Worm (Caenorhabditis elegans) whole organism, early embryonic: ENCODE results near the gene grl-2.
A peak's percentile ranks its signal among the peaks of the same experiment; 100 is the strongest.

ENCODE experiments used
- B0310.2 ChIP-seq: sonication (generic microtip); optimal IDR thresholded peaks from 2 replicates; lab custom pipeline; 2016; ENCODE audit warnings: mild to moderate bottlenecking, missing genetic modification characterization, missing compliant biosample characterization
- F13C5.2 ChIP-seq: sonication (generic microtip); optimal IDR thresholded peaks from 2 replicates; lab custom pipeline; 2017; ENCODE audit warnings: mild to moderate bottlenecking, missing genetic modification characterization, inconsistent platforms, missing compliant biosample characterization
- aly-1 ChIP-seq: sonication (generic microtip); optimal IDR thresholded peaks from 2 replicates; lab custom pipeline; 2016; ENCODE audit warnings: missing genetic modification characterization, missing compliant biosample characterization
- ama-1 ChIP-seq: fragments of 150-350 bp; optimal IDR thresholded peaks from 2 replicates; lab custom pipeline; 2014
- ceh-13 ChIP-seq: fragments of 200-800 bp; sonication (Bioruptor generic); optimal IDR thresholded peaks from 2 replicates; lab custom pipeline; 2018; ENCODE audit warnings: mild to moderate bottlenecking, missing genetic modification characterization, missing compliant biosample characterization
- ceh-36 ChIP-seq: sonication (generic microtip); optimal IDR thresholded peaks from 2 replicates; lab custom pipeline; 2016; ENCODE audit warnings: missing genetic modification characterization, inconsistent platforms, missing compliant biosample characterization
- ets-7 ChIP-seq: sonication (generic microtip); optimal IDR thresholded peaks from 2 replicates; lab custom pipeline; 2016; ENCODE audit warnings: missing genotype, missing genetic modification characterization, missing compliant biosample characterization
- flt-1 ChIP-seq: fragments of 200-800 bp; sonication (Bioruptor generic); IDR thresholded peaks from 2 replicates; pipeline ENCODE4 v1.3.6; 2022; ENCODE audit warnings: missing genetic modification characterization, missing compliant biosample characterization
- hmbx-1 ChIP-seq: sonication (generic microtip); optimal IDR thresholded peaks from 2 replicates; lab custom pipeline; 2016; ENCODE audit warnings: mild to moderate bottlenecking, missing genetic modification characterization, missing compliant biosample characterization
- hmg-4 ChIP-seq: fragments of 200-800 bp; sonication (Bioruptor generic); optimal IDR thresholded peaks from 2 replicates; lab custom pipeline; 2018; ENCODE audit warnings: mild to moderate bottlenecking, missing genetic modification characterization, missing compliant biosample characterization
- hnd-1 ChIP-seq: sonication (generic microtip); optimal IDR thresholded peaks from 2 replicates; lab custom pipeline; 2016; ENCODE audit warnings: missing genetic modification characterization, missing compliant biosample characterization
- pes-1 ChIP-seq: fragments of 200-800 bp; sonication (Bioruptor generic); IDR thresholded peaks from 2 replicates; pipeline ENCODE4 v1.3.6; 2022; ENCODE audit warnings: missing genetic modification reagents, missing genetic modification characterization, missing compliant biosample characterization
- scrt-1 ChIP-seq: fragments of 200-800 bp; sonication (Bioruptor generic); IDR thresholded peaks from 2 replicates; pipeline ENCODE4 v1.3.6; 2022; ENCODE audit warnings: missing genetic modification characterization, missing compliant biosample characterization
- sea-1 ChIP-seq: fragments of 200-800 bp; sonication (Bioruptor generic); conservative IDR thresholded peaks from 2 replicates; pipeline ENCODE4 v1.3.6; 2022; ENCODE audit warnings: missing genetic modification characterization, missing compliant biosample characterization
- tbx-11 ChIP-seq: fragments of 200-800 bp; sonication (Bioruptor generic); IDR thresholded peaks from 2 replicates; pipeline ENCODE4 v1.3.6; 2022; ENCODE audit warnings: missing genetic modification characterization, missing compliant biosample characterization
- tbx-37 ChIP-seq: fragments of 200-800 bp; sonication (Bioruptor generic); conservative IDR thresholded peaks from 2 replicates; pipeline ENCODE4 v1.3.6; 2022; ENCODE audit warnings: missing genetic modification reagents, missing genetic modification characterization, missing compliant biosample characterization
- tra-4 ChIP-seq: sonication (generic microtip); optimal IDR thresholded peaks from 2 replicates; lab custom pipeline; 2017; ENCODE audit warnings: missing genetic modification characterization, missing compliant biosample characterization

Gene grl-2

DNA sequence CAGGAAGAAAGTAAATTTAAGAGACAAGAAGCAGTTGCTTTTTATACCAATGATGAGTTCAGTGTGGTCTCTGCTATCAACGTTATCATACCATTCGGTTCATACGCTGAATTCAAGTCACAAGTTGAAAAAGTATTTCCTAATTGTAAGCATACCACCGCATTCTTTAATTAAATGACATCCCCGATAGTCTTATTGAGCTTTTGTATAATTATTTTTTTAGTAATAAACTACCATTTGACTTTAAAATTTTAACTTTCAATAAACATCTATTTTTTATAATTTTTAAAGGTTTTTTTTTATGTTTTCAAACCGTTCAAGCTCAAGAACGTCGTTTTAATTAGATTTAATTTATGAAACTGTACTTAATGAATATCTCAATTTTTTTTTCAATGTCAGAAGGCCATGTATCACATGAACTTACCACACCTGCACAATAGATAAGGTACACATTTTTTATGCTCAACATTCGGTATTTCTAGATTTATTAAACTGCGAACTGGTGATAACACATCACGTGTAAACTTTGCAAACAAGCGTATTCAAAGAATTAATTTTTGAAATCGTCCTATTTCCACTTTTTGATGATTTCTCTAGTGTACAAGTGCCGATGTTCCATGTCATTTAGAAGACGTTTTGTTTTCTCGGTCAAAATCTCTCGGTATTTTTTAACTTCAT lies 2.9 kb upstream of the grl-2 start, which contains the start of gene T16G1.4:
TSS of gene T16G1.4 (minus strand) at position 51 of the 678 bp plus-strand sequence.
- TF ChIP-seq tbx-37 (GFP tag; lab: Robert Waterston, UW), result no peak
- no peak for TF ChIP-seq hmbx-1 (tag; lab: Kevin White, UChicago)
- TF ChIP-seq hmg-4 (GFP tag; lab: Kevin White, UChicago), result no peak
- no peak for TF ChIP-seq sea-1 (GFP tag; lab: Robert Waterston, UW)
- no peak for TF ChIP-seq tra-4 (tag; lab: Kevin White, UChicago)
- no peak for TF ChIP-seq hnd-1 (tag; lab: Kevin White, UChicago)
- no peak for TF ChIP-seq pes-1 (GFP tag; lab: Robert Waterston, UW)
- no peak for TF ChIP-seq ets-7
- no peak for TF ChIP-seq tbx-11 (GFP tag; lab: Robert Waterston, UW)
- no peak for TF ChIP-seq aly-1 (tag; lab: Kevin White, UChicago)

DNA sequence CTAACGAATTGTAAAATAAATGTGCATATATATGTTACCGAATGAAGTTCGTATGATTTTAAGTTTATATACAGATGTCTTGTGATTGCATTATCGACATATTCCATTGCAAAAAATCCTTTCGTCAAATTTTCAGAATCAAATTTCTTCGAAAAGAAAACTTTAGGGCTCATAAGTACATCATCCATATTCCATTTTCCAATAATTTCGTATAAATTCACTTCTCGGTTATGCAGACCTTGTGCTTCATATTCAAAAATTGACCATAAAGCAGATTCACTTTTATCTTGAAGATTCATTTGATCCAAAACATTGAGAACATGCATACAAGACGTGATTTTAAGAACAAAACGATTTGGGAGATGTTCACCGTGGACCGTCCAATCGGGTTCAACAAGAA lies 1.5 kb upstream of the grl-2 start:
- TF ChIP-seq B0310.2 (tag; lab: Kevin White, UChicago), result no peak
- TF ChIP-seq hmg-4 (GFP tag; lab: Kevin White, UChicago), result no peak
- TF ChIP-seq tra-4 (tag; lab: Kevin White, UChicago), result no peak
- no peak for TF ChIP-seq ceh-36
- TF ChIP-seq pes-1 (GFP tag; lab: Robert Waterston, UW), result no peak
- no peak for TF ChIP-seq F13C5.2 (tag; lab: Kevin White, UChicago)
- TF ChIP-seq ets-7, result no peak
- no peak for TF ChIP-seq ama-1 (lab: Kevin White, UChicago)

DNA sequence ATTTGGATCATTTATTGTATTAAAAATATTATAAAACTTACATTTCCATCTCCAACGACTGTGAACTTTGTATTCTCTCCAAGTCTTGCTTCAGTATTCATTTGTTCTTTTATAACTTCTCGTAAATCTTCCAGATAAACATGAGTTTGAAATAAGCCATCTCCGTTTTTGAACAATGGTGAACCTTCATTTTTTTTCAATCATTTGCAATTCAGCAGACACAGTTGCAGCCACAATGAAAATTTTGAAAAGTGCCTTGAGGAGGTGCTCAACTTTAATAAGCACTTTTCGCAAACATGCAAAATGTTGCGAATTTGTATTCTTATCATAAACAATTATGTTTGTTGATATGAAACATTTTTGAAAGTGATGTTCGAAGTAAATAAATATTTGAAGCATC lies 646 bp upstream of the grl-2 start, which contains the start of gene T16G1.3:
TSS of gene T16G1.3 (minus strand) at position 101 of the 400 bp plus-strand sequence.
- TF ChIP-seq hnd-1 (tag; lab: Kevin White, UChicago), result no peak
- TF ChIP-seq ceh-36, result no peak
- TF ChIP-seq tra-4 (tag; lab: Kevin White, UChicago), result no peak

DNA sequence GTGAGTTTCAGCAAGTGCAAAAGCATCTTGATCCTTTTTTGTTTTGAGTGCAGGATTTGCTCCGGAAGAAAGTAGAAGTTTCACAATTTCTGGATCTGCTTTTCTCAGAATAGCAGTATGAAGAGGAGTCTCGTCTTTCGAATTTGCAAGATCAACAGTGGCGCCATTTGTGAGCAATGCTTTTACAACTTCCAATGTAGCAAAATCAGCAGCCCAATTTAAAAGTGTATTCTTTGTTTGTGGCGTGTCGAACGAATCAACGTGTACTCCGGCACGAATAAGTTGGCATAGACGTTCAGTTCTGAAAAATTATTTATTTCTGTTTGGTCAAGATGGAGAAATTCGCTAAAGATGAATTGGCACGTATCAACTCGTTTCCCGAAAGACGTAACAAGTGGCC lies 4.7 kb downstream of the grl-2 start, which contains the start of gene T16G1.13:
TSS of gene T16G1.13 (plus strand) at position 301 of the 400 bp plus-strand sequence.
- TF ChIP-seq scrt-1, result no peak
- TF ChIP-seq F13C5.2 (tag; lab: Kevin White, UChicago), result no peak
- TF ChIP-seq aly-1 (tag; lab: Kevin White, UChicago), result no peak
- TF ChIP-seq tbx-11 (GFP tag; lab: Robert Waterston, UW), result no peak
- TF ChIP-seq ceh-36, result no peak
- TF ChIP-seq flt-1 (GFP tag; lab: Robert Waterston, UW), result no peak
- no peak for TF ChIP-seq sea-1 (GFP tag; lab: Robert Waterston, UW)
- TF ChIP-seq B0310.2 (tag; lab: Kevin White, UChicago), result no peak
- TF ChIP-seq ama-1 (lab: Kevin White, UChicago), result no peak
- no peak for TF ChIP-seq hmg-4 (GFP tag; lab: Kevin White, UChicago)
- TF ChIP-seq ceh-13 (GFP tag; lab: Kevin White, UChicago), result no peak
- TF ChIP-seq pes-1 (GFP tag; lab: Robert Waterston, UW), result no peak

DNA sequence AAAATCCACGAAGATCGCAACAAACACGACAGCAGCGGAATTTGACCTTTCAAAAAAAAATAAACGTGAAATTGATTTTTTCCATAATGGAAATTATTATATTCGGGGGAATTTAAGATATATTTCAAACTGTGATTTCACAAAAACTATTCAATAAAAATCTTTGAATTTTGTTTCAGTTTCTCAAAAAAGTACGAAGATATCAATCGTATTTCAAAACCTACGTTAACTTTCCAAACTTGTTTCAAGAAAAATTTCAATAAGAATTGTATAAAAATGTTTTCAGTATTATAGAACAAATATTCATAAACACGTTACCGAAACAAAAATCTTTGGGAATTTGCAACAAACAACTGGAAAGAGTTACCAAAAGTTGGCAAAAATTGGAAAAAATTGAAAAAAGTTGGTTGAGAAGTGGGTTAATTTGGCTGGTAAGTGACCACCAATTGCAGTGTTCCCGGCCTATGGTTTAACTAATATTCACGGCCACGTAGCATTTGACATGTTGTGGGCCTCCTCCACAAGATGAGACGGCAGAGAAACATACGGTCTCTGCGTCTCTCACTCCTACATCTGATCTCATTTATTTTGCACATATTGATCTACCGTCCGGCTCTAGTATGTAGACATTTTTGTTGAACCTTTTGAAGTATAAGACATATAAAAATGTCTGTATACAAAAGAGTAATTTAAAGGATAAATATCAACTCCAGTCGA lies 6.1 kb downstream of the grl-2 start, which contains the start of the genes T16G1.9 and T16G1.18:
TSS of gene T16G1.9 (minus strand) at position 51 of the 717 bp plus-strand sequence.
TSS of gene T16G1.18 (plus strand) at position 493 of the 717 bp plus-strand sequence.
- TF ChIP-seq ama-1 (lab: Kevin White, UChicago), result no peak
- peak; percentile 56 for TF ChIP-seq F13C5.2 (tag; lab: Kevin White, UChicago)

DNA sequence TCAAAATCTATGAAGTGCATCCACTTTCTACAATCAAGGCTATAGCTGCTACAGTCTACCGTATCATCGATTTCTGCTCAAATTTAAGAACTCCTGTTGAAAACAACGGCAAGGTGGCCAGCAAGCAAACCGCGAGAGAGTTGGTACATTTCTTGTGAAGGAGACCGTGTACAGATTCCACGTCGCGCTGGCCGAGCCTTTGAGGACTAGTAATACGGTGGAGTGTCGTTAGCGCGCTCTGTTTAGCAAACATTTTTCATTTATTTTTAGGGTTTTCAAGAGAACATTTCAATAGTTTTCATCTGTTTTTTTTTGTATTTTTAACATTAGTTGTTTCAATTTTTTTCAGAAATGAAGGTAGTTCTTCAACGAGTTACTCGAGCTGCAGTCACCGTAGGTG lies 7.4 kb downstream of the grl-2 start, which contains the start of gene pqn-68:
TSS of gene pqn-68 (plus strand) at position 350 of the 400 bp plus-strand sequence.
- TF ChIP-seq tbx-11 (GFP tag; lab: Robert Waterston, UW), result no peak
- TF ChIP-seq ets-7, result no peak
- no peak for TF ChIP-seq flt-1 (GFP tag; lab: Robert Waterston, UW)
- TF ChIP-seq hmbx-1 (tag; lab: Kevin White, UChicago), result no peak
- TF ChIP-seq tra-4 (tag; lab: Kevin White, UChicago), result no peak
- no peak for TF ChIP-seq sea-1 (GFP tag; lab: Robert Waterston, UW)
- TF ChIP-seq tbx-37 (GFP tag; lab: Robert Waterston, UW), result no peak; the same call in 1 of the 2 replicates
- TF ChIP-seq ama-1 (lab: Kevin White, UChicago), result no peak
- no peak for TF ChIP-seq ceh-13 (GFP tag; lab: Kevin White, UChicago)
- no peak for TF ChIP-seq aly-1 (tag; lab: Kevin White, UChicago)
- no peak for TF ChIP-seq F13C5.2 (tag; lab: Kevin White, UChicago)
- no peak for TF ChIP-seq hnd-1 (tag; lab: Kevin White, UChicago)
- no peak for TF ChIP-seq hmg-4 (GFP tag; lab: Kevin White, UChicago)
- no peak for TF ChIP-seq scrt-1
- no peak for TF ChIP-seq B0310.2 (tag; lab: Kevin White, UChicago)

DNA sequence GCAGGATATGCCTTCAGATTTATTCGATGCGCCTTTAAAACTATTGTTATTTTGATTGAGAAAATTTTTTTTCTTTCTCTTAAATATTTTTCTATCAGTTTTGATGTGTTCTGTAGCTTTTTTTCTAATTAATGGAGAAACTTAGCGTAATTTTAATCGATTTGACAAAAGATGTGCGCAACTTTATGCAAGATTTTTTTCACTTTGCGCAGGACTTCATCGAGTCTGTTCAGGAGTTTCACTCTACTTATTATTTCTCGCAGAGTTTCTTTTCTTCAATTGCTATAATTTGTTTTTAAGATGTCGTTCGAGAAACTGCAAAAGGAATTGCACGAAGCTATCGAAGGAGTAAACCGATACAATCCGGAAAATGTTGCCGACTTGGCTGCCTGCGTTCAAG lies 8.8 kb downstream of the grl-2 start, which contains the start of gene eif-3.K:
TSS of gene eif-3.K (plus strand) at position 301 of the 400 bp plus-strand sequence.
- no peak for TF ChIP-seq hmbx-1 (tag; lab: Kevin White, UChicago)
- TF ChIP-seq ceh-13 (GFP tag; lab: Kevin White, UChicago), result no peak
- no peak for TF ChIP-seq hmg-4 (GFP tag; lab: Kevin White, UChicago)
- no peak for TF ChIP-seq sea-1 (GFP tag; lab: Robert Waterston, UW)
